Fruit fly (Drosophila melanogaster) whole organism, pupa: ENCODE results near the gene Mettl14.

Experiments
- CG10348 ChIP-seq: fragments of 200-800 bp; sonication (Bioruptor generic); IDR thresholded peaks from 2 replicates; pipeline ENCODE4 v1.3.6; 2022; ENCODE audit warnings: missing biosample characterization, missing genetic modification characterization
- CG12605 ChIP-seq: fragments of 200-800 bp; sonication (Bioruptor generic); IDR thresholded peaks from 2 replicates; pipeline ENCODE4 v1.3.6; 2022; ENCODE audit warnings: missing biosample characterization, missing genetic modification characterization
- CG15710 ChIP-seq: fragments of 200-800 bp; sonication (Bioruptor generic); optimal IDR thresholded peaks from 2 replicates; lab custom pipeline; 2018; ENCODE audit warnings: missing biosample characterization, mild to moderate bottlenecking, missing genetic modification characterization, moderate library complexity
- CG17806 ChIP-seq: fragments of 200-800 bp; sonication (Bioruptor generic); optimal IDR thresholded peaks from 2 replicates; lab custom pipeline; 2018; ENCODE audit warnings: missing biosample characterization, mild to moderate bottlenecking, missing genetic modification characterization, moderate library complexity
- CG32121 ChIP-seq: fragments of 200-800 bp; sonication (Bioruptor generic); IDR thresholded peaks from 2 replicates; pipeline ENCODE4 v1.3.6; 2022; ENCODE audit warnings: missing biosample characterization, missing genetic modification characterization
- CG8301 ChIP-seq: fragments of 200-800 bp; sonication (Bioruptor generic); optimal IDR thresholded peaks from 2 replicates; lab custom pipeline; 2018; ENCODE audit warnings: missing biosample characterization, mild to moderate bottlenecking, missing genetic modification characterization
- D1 ChIP-seq: fragments of 200-800 bp; sonication (Bioruptor generic); optimal IDR thresholded peaks from 2 replicates; lab custom pipeline; 2018; ENCODE audit warnings: missing biosample characterization, mild to moderate bottlenecking, missing genetic modification characterization, moderate library complexity
- EcR ChIP-seq: fragments of 200-800 bp; sonication (Bioruptor generic); optimal IDR thresholded peaks from 3 replicates; lab custom pipeline; 2019; ENCODE audit warnings: missing biosample characterization, missing genetic modification characterization, mild to moderate bottlenecking, moderate library complexity, missing genetic modification reagents
- Ets98B ChIP-seq: fragments of 200-800 bp; sonication (Bioruptor generic); IDR thresholded peaks from 2 replicates; pipeline ENCODE4 v1.3.6; 2022; ENCODE audit warnings: missing biosample characterization, missing genetic modification characterization
- Pif1A ChIP-seq: fragments of 200-800 bp; sonication (Bioruptor generic); optimal IDR thresholded peaks from 3 replicates; lab custom pipeline; 2016; ENCODE audit warnings: missing biosample characterization, missing genetic modification characterization
- Snoo ChIP-seq: fragments of 200-800 bp; sonication (Bioruptor generic); optimal IDR thresholded peaks from 3 replicates; lab custom pipeline; 2017; ENCODE audit warnings: missing biosample characterization, mild to moderate bottlenecking, missing genetic modification characterization, inconsistent platforms
- fd96Ca ChIP-seq: fragments of 200-800 bp; sonication (Bioruptor generic); IDR thresholded peaks from 3 replicates; pipeline ENCODE4 v1.3.6; 2022; ENCODE audit warnings: missing biosample characterization, missing genetic modification characterization
- gl ChIP-seq: fragments of 200-800 bp; sonication (Bioruptor generic); optimal IDR thresholded peaks from 2 replicates; lab custom pipeline; 2018; ENCODE audit warnings: missing biosample characterization, mild to moderate bottlenecking, missing genetic modification characterization

DNA sequence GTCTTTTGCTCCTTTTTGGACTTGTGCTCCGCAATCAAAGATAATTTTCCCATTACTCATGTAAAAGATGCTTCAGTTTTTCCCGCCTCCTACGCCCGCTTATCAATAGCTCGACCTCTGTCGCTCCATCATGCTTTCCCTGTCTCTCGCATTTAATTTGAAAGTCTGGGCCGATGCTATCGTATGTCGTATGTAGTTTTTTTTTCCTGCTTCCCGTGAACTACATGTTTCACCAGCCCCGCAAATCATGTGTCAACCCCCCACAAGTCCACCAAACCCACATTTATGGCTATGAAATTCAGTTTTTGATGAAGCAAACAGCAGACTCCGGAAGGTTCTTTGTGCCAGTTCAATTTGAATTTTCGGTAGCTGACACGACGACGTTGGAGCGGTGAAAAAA lies 34.2 kb downstream of the Mettl14 start, which contains the start of gene CG14273:
- TF ChIP-seq CG17806 (tag; lab: Kevin White, UChicago) (no peak), EcR (GFP tag; lab: Kevin White, UChicago) (no peak), Pif1A (GFP tag; lab: Kevin White, UChicago) (no peak), D1 (tag; lab: Kevin White, UChicago) (no peak), CG10348 (GFP tag; lab: Robert Waterston, UW) (no peak), gl (tag; lab: Kevin White, UChicago) (no peak), fd96Ca (GFP tag; lab: Robert Waterston, UW) (no peak), Ets98B (GFP tag; lab: Robert Waterston, UW) (no peak), Snoo (tag; lab: Kevin White, UChicago) (no peak), CG8301 (no peak), CG15710 (no peak), CG12605 (no peak), CG32121 (GFP tag; lab: Robert Waterston, UW) (no peak)
